Fruit fly (Drosophila melanogaster) whole organism, embryonic: Measurements from ENCODE around the gene crq.

Experiments used
- Atf3 ChIP-seq: fragments of 200-800 bp; sonication (Bioruptor generic); optimal IDR thresholded peaks from 3 replicates; lab custom pipeline; 2016; ENCODE audit warnings: missing biosample characterization, missing genetic modification characterization
- Bteb2 ChIP-seq: fragments of 200-800 bp; sonication (Bioruptor generic); optimal IDR thresholded peaks from 2 replicates; lab custom pipeline; 2016; ENCODE audit warnings: missing biosample characterization, missing genetic modification characterization
- CG11504 ChIP-seq: fragments of 200-800 bp; sonication (Bioruptor generic); optimal IDR thresholded peaks from 3 replicates; lab custom pipeline; 2019; ENCODE audit warnings: missing biosample characterization, mild to moderate bottlenecking, missing genetic modification characterization, moderate library complexity
- CG12219 ChIP-seq: fragments of 200-800 bp; sonication (Bioruptor generic); optimal IDR thresholded peaks from 3 replicates; lab custom pipeline; 2018; ENCODE audit warnings: missing biosample characterization, mild to moderate bottlenecking, missing genetic modification characterization
- CG1233 ChIP-seq: fragments of 200-800 bp; sonication (Bioruptor generic); optimal IDR thresholded peaks from 4 replicates; lab custom pipeline; 2018; ENCODE audit warnings: missing biosample characterization, mild to moderate bottlenecking, missing genetic modification characterization
- CG12659 ChIP-seq: fragments of 200-800 bp; sonication (Bioruptor generic); optimal IDR thresholded peaks from 3 replicates; lab custom pipeline; 2017; ENCODE audit warnings: mild to moderate bottlenecking, missing biosample characterization, missing genetic modification reagents, missing genetic modification characterization
- CG12769 ChIP-seq: fragments of 200-800 bp; sonication (Bioruptor generic); optimal IDR thresholded peaks from 2 replicates; lab custom pipeline; 2019; ENCODE audit warnings: missing biosample characterization, mild to moderate bottlenecking, missing genetic modification characterization, moderate library complexity
- CG14050 ChIP-seq: fragments of 200-800 bp; sonication (Bioruptor generic); IDR thresholded peaks from 3 replicates; pipeline ENCODE4 v1.3.6; 2022; ENCODE audit warnings: missing biosample characterization, missing genetic modification characterization
- CG17359 ChIP-seq: fragments of 200-800 bp; sonication (Bioruptor generic); optimal IDR thresholded peaks from 3 replicates; lab custom pipeline; 2018; ENCODE audit warnings: missing biosample characterization, mild to moderate bottlenecking, missing genetic modification characterization, moderate library complexity
- CG17568 ChIP-seq: fragments of 200-800 bp; sonication (Bioruptor generic); optimal IDR thresholded peaks from 2 replicates; lab custom pipeline; 2018; ENCODE audit warnings: missing biosample characterization, mild to moderate bottlenecking, missing genetic modification characterization, moderate library complexity
- CG18011 ChIP-seq: fragments of 200-800 bp; sonication (Bioruptor generic); optimal IDR thresholded peaks from 2 replicates; lab custom pipeline; 2017; ENCODE audit warnings: missing biosample characterization, missing genetic modification characterization, mild to moderate bottlenecking, moderate library complexity, missing genotype
- CG2202 ChIP-seq: fragments of 200-800 bp; sonication (Bioruptor generic); optimal IDR thresholded peaks from 2 replicates; lab custom pipeline; 2018; ENCODE audit warnings: missing biosample characterization, mild to moderate bottlenecking, missing genetic modification characterization
- CG2875 ChIP-seq: fragments of 200-800 bp; sonication (Bioruptor generic); optimal IDR thresholded peaks from 2 replicates; lab custom pipeline; 2017; ENCODE audit warnings: missing biosample characterization, mild to moderate bottlenecking, missing genetic modification characterization, missing genetic modification reagents
- CG4617 ChIP-seq: fragments of 200-800 bp; sonication (Bioruptor generic); optimal IDR thresholded peaks from 3 replicates; lab custom pipeline; 2016; ENCODE audit warnings: missing biosample characterization, missing genetic modification characterization, borderline replicate concordance
- CG5245 ChIP-seq: fragments of 200-800 bp; sonication (Bioruptor generic); optimal IDR thresholded peaks from 3 replicates; lab custom pipeline; 2016; ENCODE audit warnings: missing biosample characterization, missing genetic modification characterization
- CG6254 ChIP-seq: fragments of 200-800 bp; sonication (Bioruptor generic); optimal IDR thresholded peaks from 3 replicates; lab custom pipeline; 2017; ENCODE audit warnings: mild to moderate bottlenecking, missing biosample characterization, missing genetic modification reagents, missing genetic modification characterization
- CG6765 ChIP-seq: fragments of 200-800 bp; sonication (Bioruptor generic); optimal IDR thresholded peaks from 3 replicates; lab custom pipeline; 2017; ENCODE audit warnings: missing biosample characterization, mild to moderate bottlenecking, missing genetic modification characterization
- CG9215 ChIP-seq: fragments of 200-800 bp; sonication (Bioruptor generic); IDR thresholded peaks from 2 replicates; pipeline ENCODE4 v1.3.6; 2022; ENCODE audit warnings: missing biosample characterization, missing genetic modification characterization
- Dad ChIP-seq: fragments of 200-800 bp; sonication (Bioruptor generic); optimal IDR thresholded peaks from 3 replicates; lab custom pipeline; 2016; ENCODE audit warnings: missing biosample characterization, missing genetic modification characterization
- E2f1 ChIP-seq: fragments of 200-800 bp; sonication (Bioruptor generic); IDR thresholded peaks from 2 replicates; pipeline ENCODE4 v1.3.6; 2022; ENCODE audit warnings: missing biosample characterization, missing genetic modification characterization
- ERR ChIP-seq: fragments of 200-800 bp; sonication (Bioruptor generic); optimal IDR thresholded peaks from 2 replicates; lab custom pipeline; 2016; ENCODE audit warnings: missing biosample characterization, missing genetic modification characterization
- Fer1 ChIP-seq: fragments of 200-800 bp; sonication (Bioruptor generic); optimal IDR thresholded peaks from 2 replicates; lab custom pipeline; 2017; ENCODE audit warnings: missing biosample characterization, mild to moderate bottlenecking, missing genetic modification characterization
- Fer3 ChIP-seq: fragments of 200-800 bp; sonication (Bioruptor generic); optimal IDR thresholded peaks from 2 replicates; lab custom pipeline; 2018; ENCODE audit warnings: missing biosample characterization, mild to moderate bottlenecking, missing genetic modification characterization, moderate library complexity
- Gug ChIP-seq: fragments of 200-800 bp; sonication (Bioruptor generic); IDR thresholded peaks from 4 replicates; pipeline ENCODE4 v1.3.6; 2022; ENCODE audit warnings: missing biosample characterization, missing genetic modification characterization
- HHEX ChIP-seq: fragments of 200-800 bp; sonication (Bioruptor generic); optimal IDR thresholded peaks from 3 replicates; lab custom pipeline; 2017; ENCODE audit warnings: missing biosample characterization, mild to moderate bottlenecking, missing genetic modification characterization, missing genetic modification reagents
- Hmr ChIP-seq: fragments of 200-800 bp; sonication (Bioruptor generic); optimal IDR thresholded peaks from 3 replicates; lab custom pipeline; 2017; ENCODE audit warnings: mild to moderate bottlenecking, missing biosample characterization, missing genetic modification reagents, missing genetic modification characterization
- NC2β ChIP-seq: fragments of 200-800 bp; sonication (Bioruptor generic); optimal IDR thresholded peaks from 2 replicates; lab custom pipeline; 2016; ENCODE audit warnings: missing biosample characterization, missing genetic modification characterization
- Poxn ChIP-seq: fragments of 200-800 bp; sonication (Bioruptor generic); IDR thresholded peaks from 2 replicates; pipeline ENCODE4 v1.3.6; 2022; ENCODE audit warnings: missing biosample characterization, missing genetic modification characterization
- Ptx1 ChIP-seq: fragments of 200-800 bp; sonication (Bioruptor generic); IDR thresholded peaks from 2 replicates; pipeline ENCODE4 v1.3.6; 2022; ENCODE audit warnings: missing biosample characterization, missing genetic modification characterization
- Sox100B ChIP-seq: fragments of 200-800 bp; sonication (Bioruptor generic); optimal IDR thresholded peaks from 3 replicates; lab custom pipeline; 2018; ENCODE audit warnings: missing biosample characterization, mild to moderate bottlenecking, missing genetic modification characterization
- ash1 ChIP-seq: fragments of 200-800 bp; sonication (Bioruptor generic); optimal IDR thresholded peaks from 2 replicates; lab custom pipeline; 2018; ENCODE audit warnings: missing biosample characterization, mild to moderate bottlenecking, missing genetic modification characterization
- ewg ChIP-seq: fragments of 200-800 bp; sonication (Bioruptor generic); optimal IDR thresholded peaks from 3 replicates; lab custom pipeline; 2017; ENCODE audit warnings: mild to moderate bottlenecking, missing biosample characterization, missing genetic modification reagents, missing genetic modification characterization
- fd102C ChIP-seq: fragments of 200-800 bp; sonication (Bioruptor generic); optimal IDR thresholded peaks from 2 replicates; lab custom pipeline; 2018; ENCODE audit warnings: missing biosample characterization, mild to moderate bottlenecking, missing genetic modification characterization, moderate library complexity
- fd3F ChIP-seq: fragments of 200-800 bp; sonication (Bioruptor generic); optimal IDR thresholded peaks from 2 replicates; lab custom pipeline; 2018; ENCODE audit warnings: missing biosample characterization, mild to moderate bottlenecking, missing genetic modification characterization, moderate library complexity
- lmd ChIP-seq: fragments of 200-800 bp; sonication (Bioruptor generic); IDR thresholded peaks from 2 replicates; pipeline ENCODE4 v1.3.6; 2022; ENCODE audit warnings: missing biosample characterization, missing genetic modification characterization
- repo ChIP-seq: fragments of 200-800 bp; sonication (Bioruptor generic); optimal IDR thresholded peaks from 2 replicates; lab custom pipeline; 2016; ENCODE audit warnings: missing biosample characterization, missing genetic modification characterization
- sob ChIP-seq: fragments of 200-800 bp; sonication (Bioruptor generic); IDR thresholded peaks from 2 replicates; pipeline ENCODE4 v1.3.6; 2022; ENCODE audit warnings: missing biosample characterization, missing genetic modification characterization
- sqz ChIP-seq: fragments of 200-800 bp; sonication (Bioruptor generic); optimal IDR thresholded peaks from 3 replicates; lab custom pipeline; 2018; ENCODE audit warnings: missing biosample characterization, mild to moderate bottlenecking, missing genetic modification characterization
- tx ChIP-seq: fragments of 200-800 bp; sonication (Bioruptor generic); optimal IDR thresholded peaks from 2 replicates; lab custom pipeline; 2016; ENCODE audit warnings: missing biosample characterization, missing genetic modification characterization
- zfh2 ChIP-seq: fragments of 200-800 bp; sonication (Bioruptor generic); optimal IDR thresholded peaks from 2 replicates; lab custom pipeline; 2016; ENCODE audit warnings: missing biosample characterization, missing genetic modification characterization

crq gene

dm6 chr2L:481757-482450 lies 29.1 kb upstream of the crq start (continued):
- TF ChIP-seq Sox100B (GFP tag; lab: Kevin White, UChicago) (peak; percentile 76), Poxn (GFP tag; lab: Robert Waterston, UW) (no peak), Hmr (peak; percentile 95), ewg (GFP tag; lab: Kevin White, UChicago) (peak; percentile 68), CG6765 (GFP tag; lab: Kevin White, UChicago) (peak; percentile 85), CG12769 (tag; lab: Kevin White, UChicago) (peak; percentile 90), tx (GFP tag; lab: Kevin White, UChicago) (peak; percentile 65), repo (GFP tag; lab: Kevin White, UChicago) (no peak), CG17359 (tag; lab: Kevin White, UChicago) (peak; percentile 84), HHEX (GFP tag; lab: Kevin White, UChicago) (peak; percentile 88), Fer3 (tag; lab: Kevin White, UChicago) (peak; percentile 92), Ptx1 (GFP tag; lab: Robert Waterston, UW) (no peak), fd3F (GFP tag; lab: Kevin White, UChicago) (peak; percentile 90), CG4617 (GFP tag; lab: Kevin White, UChicago) (peak; percentile 8), Fer1 (GFP tag; lab: Kevin White, UChicago) (peak; percentile 93), CG6254 (GFP tag; lab: Kevin White, UChicago) (no peak), Dad (GFP tag; lab: Kevin White, UChicago) (peak; percentile 20), CG14050 (GFP tag; lab: Robert Waterston, UW) (no peak), sqz (peak; percentile 51), Gug (GFP tag; lab: Robert Waterston, UW) (peak; percentile 73; the same call in 3 of the 4 replicates), E2f1 (GFP tag; lab: Robert Waterston, UW) (no peak), NC2β (GFP tag; lab: Kevin White, UChicago) (no peak), Atf3 (GFP tag; lab: Kevin White, UChicago) (peak; percentile 12), zfh2 (GFP tag; lab: Kevin White, UChicago) (peak; percentile 79), CG11504 (tag; lab: Kevin White, UChicago) (peak; percentile 87), CG12219 (GFP tag; lab: Kevin White, UChicago) (peak; percentile 67), CG2202 (no peak), CG5245 (peak; percentile 52), CG18011 (GFP tag; lab: Kevin White, UChicago) (peak; percentile 71), sob (GFP tag; lab: Robert Waterston, UW) (no peak), Bteb2 (peak; percentile 83), CG17568 (GFP tag; lab: Kevin White, UChicago) (peak; percentile 77), CG12659 (GFP tag; lab: Kevin White, UChicago) (peak; percentile 91), CG2875 (GFP tag; lab: Kevin White, UChicago) (peak; percentile 7), CG1233 (GFP tag; lab: Kevin White, UChicago) (peak; percentile 62)

- TF ChIP-seq ash1 (no peak), fd102C (GFP tag; lab: Kevin White, UChicago) (no peak), ERR (GFP tag; lab: Kevin White, UChicago) (no peak), CG9215 (GFP tag; lab: Robert Waterston, UW) (no peak), lmd (GFP tag; lab: Robert Waterston, UW) (no peak)
Observed at dm6 chr2L:481400-481756, 28.6 kb upstream of the crq start.
